Worm (Caenorhabditis elegans) whole organism, L3 larva: Measurements from ENCODE around the gene C42D8.1.

ENCODE experiments used
- ama-1 ChIP-seq: fragments of 150-350 bp; optimal IDR thresholded peaks from 2 replicates; lab custom pipeline; 2018
- ceh-9 ChIP-seq: sonication (generic microtip); optimal IDR thresholded peaks from 2 replicates; lab custom pipeline; 2018; ENCODE audit warnings: missing biosample characterization, missing genetic modification characterization
- fkh-10 ChIP-seq: sonication (generic microtip); optimal IDR thresholded peaks from 2 replicates; lab custom pipeline; 2017; ENCODE audit warnings: missing biosample characterization, missing genetic modification reagents, missing genetic modification characterization
- mml-1 ChIP-seq: fragments of 150-350 bp; sonication (generic microtip); optimal IDR thresholded peaks from 3 replicates; lab custom pipeline; 2014; ENCODE audit warnings: missing biosample characterization, missing genetic modification characterization
- nhr-23 ChIP-seq: fragments of 150-350 bp; optimal IDR thresholded peaks from 2 replicates; lab custom pipeline; 2014; ENCODE audit warnings: missing biosample characterization, missing genetic modification reagents, missing genetic modification characterization
- nhr-237 ChIP-seq: fragments of 150-350 bp; optimal IDR thresholded peaks from 2 replicates; lab custom pipeline; 2014; ENCODE audit warnings: missing biosample characterization, missing genetic modification characterization
- pha-4 ChIP-seq: fragments of 150-350 bp; optimal IDR thresholded peaks from 2 replicates; lab custom pipeline; 2014; ENCODE audit warnings: missing biosample characterization, missing genetic modification reagents, missing genetic modification characterization
- unc-39 ChIP-seq: sonication (generic microtip); optimal IDR thresholded peaks from 4 replicates; lab custom pipeline; 2017; ENCODE audit warnings: missing biosample characterization, missing genetic modification characterization

ce11 chrX:5075538-5075937 lies 33.8 kb upstream of the C42D8.1 start:
- no peak for TF ChIP-seq mml-1 (tag; lab: Kevin White, UChicago)
- no peak for TF ChIP-seq ceh-9 (tag; lab: Kevin White, UChicago)
- no peak for TF ChIP-seq fkh-10 (GFP tag; lab: Kevin White, UChicago)
- TF ChIP-seq nhr-237 (tag; lab: Kevin White, UChicago), result no peak
- no peak for TF ChIP-seq ama-1 (lab: Kevin White, UChicago)
- no peak for TF ChIP-seq pha-4 (tag; lab: Kevin White, UChicago)
- TF ChIP-seq nhr-23, result no peak
- TF ChIP-seq unc-39 (tag; lab: Kevin White, UChicago), result no peak
